Fruit fly (Drosophila melanogaster) whole organism, embryonic: ENCODE results near the gene CG3916.

Experiments
- Adf1 ChIP-seq: fragments of 200-800 bp; sonication (Bioruptor generic); IDR thresholded peaks from 2 replicates; pipeline ENCODE4 v1.3.6; 2022; ENCODE audit warnings: missing biosample characterization, missing genetic modification characterization
- B-H2 ChIP-seq: fragments of 200-800 bp; sonication (Bioruptor generic); optimal IDR thresholded peaks from 2 replicates; lab custom pipeline; 2018; ENCODE audit warnings: missing biosample characterization, mild to moderate bottlenecking, missing genetic modification characterization
- Bgb ChIP-seq: fragments of 200-800 bp; sonication (Bioruptor generic); IDR thresholded peaks from 2 replicates; pipeline ENCODE4 v1.3.6; 2022; ENCODE audit warnings: missing biosample characterization, missing genetic modification characterization; ENCODE audit not compliant: partially characterized antibody
- CG11695 ChIP-seq: fragments of 200-800 bp; sonication (Bioruptor generic); IDR thresholded peaks from 3 replicates; pipeline ENCODE4 v1.3.6; 2022; ENCODE audit warnings: missing biosample characterization, missing genetic modification characterization
- CG12299 ChIP-seq: fragments of 200-800 bp; sonication (Bioruptor generic); optimal IDR thresholded peaks from 2 replicates; lab custom pipeline; 2018; ENCODE audit warnings: missing biosample characterization, mild to moderate bottlenecking, missing genetic modification characterization
- CG13287 ChIP-seq: fragments of 200-800 bp; sonication (Bioruptor generic); IDR thresholded peaks from 2 replicates; pipeline ENCODE4 v1.3.6; 2022; ENCODE audit warnings: missing biosample characterization, missing genetic modification characterization; ENCODE audit not compliant: partially characterized antibody
- CG1792 ChIP-seq: fragments of 200-800 bp; sonication (Bioruptor generic); optimal IDR thresholded peaks from 2 replicates; lab custom pipeline; 2016; ENCODE audit warnings: missing biosample characterization, missing genetic modification characterization
- CG1832 ChIP-seq: fragments of 200-800 bp; sonication (Bioruptor generic); optimal IDR thresholded peaks from 2 replicates; lab custom pipeline; 2017; ENCODE audit warnings: missing biosample characterization, mild to moderate bottlenecking, missing genetic modification characterization, inconsistent platforms
- CG2199 ChIP-seq: fragments of 200-800 bp; sonication (Bioruptor generic); IDR thresholded peaks from 3 replicates; pipeline ENCODE4 v1.3.6; 2022; ENCODE audit warnings: missing biosample characterization, missing genetic modification characterization
- CG31441 ChIP-seq: fragments of 200-800 bp; sonication (Bioruptor generic); IDR thresholded peaks from 2 replicates; pipeline ENCODE4 v1.3.6; 2022; ENCODE audit warnings: missing biosample characterization, missing genetic modification characterization
- CG32532 ChIP-seq: fragments of 200-800 bp; sonication (Bioruptor generic); IDR thresholded peaks from 2 replicates; pipeline ENCODE4 v1.3.6; 2022; ENCODE audit warnings: missing biosample characterization, missing genetic modification characterization
- CG34376 ChIP-seq: fragments of 200-800 bp; sonication (Bioruptor generic); optimal IDR thresholded peaks from 2 replicates; lab custom pipeline; 2018; ENCODE audit warnings: missing biosample characterization, mild to moderate bottlenecking, missing genetic modification characterization
- CG4360 ChIP-seq: fragments of 200-800 bp; sonication (Bioruptor generic); IDR thresholded peaks from 2 replicates; pipeline ENCODE4 v1.3.6; 2022; ENCODE audit warnings: missing biosample characterization, missing genetic modification characterization
- CG5180 ChIP-seq: fragments of 200-800 bp; sonication (Bioruptor generic); optimal IDR thresholded peaks from 3 replicates; lab custom pipeline; 2017; ENCODE audit warnings: missing biosample characterization, missing genetic modification characterization, mild to moderate bottlenecking, moderate library complexity, missing genetic modification reagents
- CG6175 ChIP-seq: fragments of 200-800 bp; sonication (Bioruptor generic); IDR thresholded peaks from 3 replicates; pipeline ENCODE4 v1.3.6; 2022; ENCODE audit warnings: missing biosample characterization, missing genetic modification characterization
- Dbx ChIP-seq: fragments of 200-800 bp; sonication (Bioruptor generic); IDR thresholded peaks from 3 replicates; pipeline ENCODE4 v1.3.6; 2022; ENCODE audit warnings: missing biosample characterization, missing genetic modification characterization
- Deaf1 ChIP-seq: fragments of 200-800 bp; optimal IDR thresholded peaks from 3 replicates; lab custom pipeline; 2019; ENCODE audit warnings: missing biosample characterization, mild to moderate bottlenecking, missing genetic modification characterization, moderate library complexity
- Gug ChIP-seq: fragments of 200-800 bp; sonication (Bioruptor generic); IDR thresholded peaks from 4 replicates; pipeline ENCODE4 v1.3.6; 2022; ENCODE audit warnings: missing biosample characterization, missing genetic modification characterization
- Hr78 ChIP-seq, 2 experiments: fragments of 200-800 bp in 1 of 2; fragments of >200 bp in 1 of 2; sonication (Bioruptor generic) in 1 of 2; optimal IDR thresholded peaks; 2 replicates each; lab custom pipeline; 2017 to 2019; ENCODE audit warnings: missing biosample characterization in 2 of 2, missing genetic modification characterization in 2 of 2, mild to moderate bottlenecking in 1 of 2, moderate library complexity in 1 of 2
- Jarid2 ChIP-seq: fragments of 200-800 bp; sonication (Bioruptor generic); optimal IDR thresholded peaks from 3 replicates; lab custom pipeline; 2017; ENCODE audit warnings: mild to moderate bottlenecking, missing biosample characterization, missing genetic modification reagents, missing genetic modification characterization
- Nf-YA ChIP-seq: fragments of 200-800 bp; sonication (Bioruptor generic); IDR thresholded peaks from 2 replicates; pipeline ENCODE4 v1.3.6; 2022; ENCODE audit warnings: missing biosample characterization, missing genetic modification characterization
- Nf-YC ChIP-seq: fragments of 200-800 bp; optimal IDR thresholded peaks from 3 replicates; lab custom pipeline; 2019; ENCODE audit warnings: missing biosample characterization, mild to moderate bottlenecking, missing genetic modification characterization, moderate library complexity
- Rfx ChIP-seq: fragments of 200-800 bp; sonication (Bioruptor generic); IDR thresholded peaks from 2 replicates; pipeline ENCODE4 v1.3.6; 2022; ENCODE audit warnings: missing biosample characterization, missing genetic modification characterization
- Vsx1 ChIP-seq: fragments of 200-800 bp; sonication (Bioruptor generic); optimal IDR thresholded peaks from 2 replicates; lab custom pipeline; 2017; ENCODE audit warnings: missing biosample characterization, mild to moderate bottlenecking, missing genetic modification characterization, missing genetic modification reagents
- amos ChIP-seq: fragments of 200-800 bp; sonication (Bioruptor generic); IDR thresholded peaks from 2 replicates; pipeline ENCODE4 v1.3.6; 2022; ENCODE audit warnings: missing biosample characterization, missing genetic modification characterization; ENCODE audit not compliant: partially characterized antibody
- bbx ChIP-seq: fragments of 200-800 bp; sonication (Bioruptor generic); IDR thresholded peaks from 2 replicates; pipeline ENCODE4 v1.3.6; 2022; ENCODE audit warnings: missing biosample characterization, missing genetic modification characterization; ENCODE audit not compliant: partially characterized antibody
- cg ChIP-seq: fragments of 200-800 bp; sonication (Bioruptor generic); optimal IDR thresholded peaks from 3 replicates; lab custom pipeline; 2019; ENCODE audit warnings: missing biosample characterization, mild to moderate bottlenecking, missing genetic modification characterization, moderate library complexity
- chinmo ChIP-seq: fragments of 200-800 bp; sonication (Bioruptor generic); IDR thresholded peaks from 4 replicates; pipeline ENCODE4 v1.3.6; 2022; ENCODE audit warnings: missing biosample characterization, missing genetic modification characterization; ENCODE audit not compliant: partially characterized antibody
- chm ChIP-seq: fragments of 200-800 bp; sonication (Bioruptor generic); IDR thresholded peaks from 2 replicates; pipeline ENCODE4 v1.3.6; 2022; ENCODE audit warnings: missing biosample characterization, missing genetic modification characterization
- grn ChIP-seq: fragments of 200-800 bp; sonication (Bioruptor generic); optimal IDR thresholded peaks from 3 replicates; lab custom pipeline; 2017; ENCODE audit warnings: missing biosample characterization, missing genetic modification characterization
- gsb-n ChIP-seq: fragments of 200-800 bp; sonication (Bioruptor generic); optimal IDR thresholded peaks from 3 replicates; lab custom pipeline; 2018; ENCODE audit warnings: missing biosample characterization, mild to moderate bottlenecking, missing genetic modification characterization
- insv ChIP-seq, 2 experiments: fragments of 200-800 bp; sonication (Bioruptor generic); optimal IDR thresholded peaks; 3 replicates each; lab custom pipeline; 2016 to 2018; ENCODE audit warnings: missing biosample characterization in 2 of 2, missing genetic modification characterization in 2 of 2
- luna ChIP-seq: fragments of 200-800 bp; sonication (Bioruptor generic); optimal IDR thresholded peaks from 2 replicates; lab custom pipeline; 2016; ENCODE audit warnings: missing biosample characterization, missing genetic modification characterization
- nom ChIP-seq: fragments of 200-800 bp; sonication (Bioruptor generic); optimal IDR thresholded peaks from 2 replicates; lab custom pipeline; 2017; ENCODE audit warnings: missing biosample characterization, missing genetic modification characterization, mild to moderate bottlenecking, moderate library complexity, missing genetic modification reagents
- otp ChIP-seq: fragments of 200-800 bp; sonication (Bioruptor generic); IDR thresholded peaks from 3 replicates; pipeline ENCODE4, ENCODE4 v1.3.6; 2022; ENCODE audit warnings: missing biosample characterization, missing genetic modification characterization
- repo ChIP-seq: fragments of 200-800 bp; sonication (Bioruptor generic); optimal IDR thresholded peaks from 2 replicates; lab custom pipeline; 2016; ENCODE audit warnings: missing biosample characterization, missing genetic modification characterization
- sens ChIP-seq: fragments of 200-800 bp; sonication (Bioruptor generic); peaks from one replicate; lab custom pipeline; 2016; ENCODE audit warnings: missing biosample characterization, missing genetic modification characterization
- seq ChIP-seq: fragments of 200-800 bp; sonication (Bioruptor generic); IDR thresholded peaks from 2 replicates; pipeline ENCODE4 v1.3.6; 2022; ENCODE audit warnings: missing biosample characterization, missing genetic modification characterization
- tna ChIP-seq: fragments of 200-800 bp; sonication (Bioruptor generic); IDR thresholded peaks from 2 replicates; pipeline ENCODE4 v1.3.6; 2022; ENCODE audit warnings: missing biosample characterization, missing genetic modification characterization; ENCODE audit not compliant: partially characterized antibody
- vvl ChIP-seq: fragments of 200-800 bp; sonication (Bioruptor generic); IDR thresholded peaks from 2 replicates; pipeline ENCODE4 v1.3.6; 2022; ENCODE audit warnings: missing biosample characterization, missing genetic modification characterization
- zen2 ChIP-seq: fragments of 200-800 bp; sonication (Bioruptor generic); IDR thresholded peaks from 3 replicates; pipeline ENCODE4 v1.3.6; 2022; ENCODE audit warnings: missing biosample characterization, missing genetic modification characterization; ENCODE audit not compliant: partially characterized antibody

The CG3916 gene

dm6 chr3R:12244468-12245060 is 15.4 kb downstream of the CG3916 start (continued):
- TF ChIP-seq Jarid2 = peak; percentile 84
- TF ChIP-seq Nf-YA = peak; percentile 91
- TF ChIP-seq vvl (GFP tag; lab: Robert Waterston, UW) = 0 out of 2 replicates have a peak, but pooled peaks have one; percentile 51
- TF ChIP-seq insv (GFP tag; optimal IDR thresholded peaks at IDR 0.05; lab: Kevin White, UChicago) = peak in 1 of 2 experiments; percentile 63
- no peak for TF ChIP-seq Dbx (GFP tag; lab: Robert Waterston, UW)
- peak; percentile 13 for TF ChIP-seq gsb-n (tag; lab: Kevin White, UChicago)
- peak; percentile 22; the same call in 1 of the 3 replicates for TF ChIP-seq CG6175 (GFP tag; lab: Robert Waterston, UW)
- no peak; the same call in 1 of the 2 replicates for TF ChIP-seq CG32532 (GFP tag; lab: Robert Waterston, UW)
- TF ChIP-seq B-H2 (GFP tag; lab: Kevin White, UChicago) = no peak
- TF ChIP-seq Vsx1 (GFP tag; lab: Kevin White, UChicago) = peak; percentile 2
- no peak for TF ChIP-seq CG11695 (GFP tag; lab: Robert Waterston, UW)
- TF ChIP-seq CG5180 = no peak
- peak; percentile 64; the same call in 1 of the 2 replicates for TF ChIP-seq Bgb (GFP tag; lab: Robert Waterston, UW)
- TF ChIP-seq tna (GFP tag; lab: Robert Waterston, UW) = peak; percentile 27; the same call in 1 of the 2 replicates
- peak; percentile 87; the same call in 2 of the 3 replicates for TF ChIP-seq CG2199 (GFP tag; lab: Robert Waterston, UW)
- peak; percentile 51 for TF ChIP-seq sens
- 0 out of 2 replicates have a peak, but pooled peaks have one; percentile 38 for TF ChIP-seq seq (GFP tag; lab: Robert Waterston, UW)
- TF ChIP-seq chm (GFP tag; lab: Robert Waterston, UW) = peak; percentile 60; the same call in 1 of the 2 replicates
- TF ChIP-seq Nf-YC (tag; lab: Kevin White, UChicago) = peak; percentile 97
- TF ChIP-seq nom (GFP tag; lab: Kevin White, UChicago) = no peak
- TF ChIP-seq Adf1 = peak; percentile 37; the same call in 1 of the 2 replicates
- TF ChIP-seq CG1832 (GFP tag; lab: Kevin White, UChicago) = peak; percentile 78
- peak; percentile 65 for TF ChIP-seq cg (GFP tag; lab: Kevin White, UChicago)
- 0 out of 4 replicates have a peak, but pooled peaks have one; percentile 77 for TF ChIP-seq chinmo
- TF ChIP-seq CG4360 (GFP tag; lab: Robert Waterston, UW) = 0 out of 2 replicates have a peak, but pooled peaks have one; percentile 8
- peak; percentile 27; the same call in 1 of the 3 replicates for TF ChIP-seq zen2
- TF ChIP-seq luna = no peak
- peak; percentile 76 for TF ChIP-seq CG34376 (GFP tag; lab: Kevin White, UChicago)
- TF ChIP-seq amos (GFP tag; lab: Robert Waterston, UW) = peak; percentile 52; the same call in 1 of the 2 replicates
- TF ChIP-seq CG31441 (GFP tag; lab: Robert Waterston, UW) = no peak
- no peak for TF ChIP-seq CG1792 (GFP tag; lab: Kevin White, UChicago)
- TF ChIP-seq otp (GFP tag; lab: Robert Waterston, UW) = peak; percentile 58; the same call in 1 of the 3 replicates
- TF ChIP-seq Rfx = 0 out of 2 replicates have a peak, but pooled peaks have one; percentile 9
- peak; percentile 17 for TF ChIP-seq grn (GFP tag; lab: Kevin White, UChicago)
- TF ChIP-seq CG12299 (tag; lab: Kevin White, UChicago) = no peak
- peak; percentile 57; the same call in 1 of the 2 replicates for TF ChIP-seq bbx (GFP tag; lab: Robert Waterston, UW)
- TF ChIP-seq repo = no peak
- TF ChIP-seq CG13287 = peak; percentile 13; the same call in 1 of the 2 replicates
- peak; percentile 82 for TF ChIP-seq Deaf1 (tag; lab: Kevin White, UChicago)
- peak in 1 of 2 experiments; percentile 62 for TF ChIP-seq Hr78 (GFP tag; optimal IDR thresholded peaks at IDR 0.05; lab: Kevin White, UChicago)
- TF ChIP-seq Gug = no peak
